Fruit fly (Drosophila melanogaster) S2 (cell line): ENCODE measurements around the gene CG8925.

ENCODE experiments used
- CG8478 ChIP-seq: fragments of >200 bp; optimal IDR thresholded peaks from 2 replicates; lab custom pipeline; 2018
- CTCF ChIP-seq, 2 experiments: fragments of >200 bp; optimal IDR thresholded peaks; 2 replicates each; lab custom pipeline; 2018

The CG8925 gene

DNA sequence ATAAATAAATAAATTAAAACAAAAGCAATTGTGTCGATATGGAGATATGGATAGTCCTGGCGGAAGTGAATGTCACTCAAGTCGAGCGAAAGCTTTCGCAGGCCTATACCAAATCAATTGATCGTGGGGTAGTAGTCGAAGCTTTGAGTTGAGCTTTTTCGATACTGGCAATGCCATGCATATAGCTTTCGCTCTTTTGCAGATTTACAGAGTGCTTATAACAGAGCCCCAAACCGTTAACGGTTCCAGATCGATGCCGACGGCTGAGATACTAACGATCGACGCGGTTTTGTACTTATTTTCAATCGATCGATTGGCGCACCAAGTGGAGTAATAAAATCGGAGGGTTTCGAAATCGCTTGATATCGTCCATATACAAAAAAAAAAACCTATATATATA is at the start of gene CG8925:
Gene CG8925, plus strand, starts transcription at position 245 of the 400 bp plus-strand sequence.
- TF ChIP-seq CG8478 (lab: Kevin White, UChicago) (no peak), CTCF (optimal IDR thresholded peaks at IDR 0.05; lab: Kevin White, UChicago) (no peak)

dm6 chr3R:16128471-16128870 is 43.3 kb upstream of the CG8925 start:
- no peak for TF ChIP-seq CTCF (optimal IDR thresholded peaks at IDR 0.05; lab: Kevin White, UChicago)
- TF ChIP-seq CG8478 (lab: Kevin White, UChicago) = no peak

DNA sequence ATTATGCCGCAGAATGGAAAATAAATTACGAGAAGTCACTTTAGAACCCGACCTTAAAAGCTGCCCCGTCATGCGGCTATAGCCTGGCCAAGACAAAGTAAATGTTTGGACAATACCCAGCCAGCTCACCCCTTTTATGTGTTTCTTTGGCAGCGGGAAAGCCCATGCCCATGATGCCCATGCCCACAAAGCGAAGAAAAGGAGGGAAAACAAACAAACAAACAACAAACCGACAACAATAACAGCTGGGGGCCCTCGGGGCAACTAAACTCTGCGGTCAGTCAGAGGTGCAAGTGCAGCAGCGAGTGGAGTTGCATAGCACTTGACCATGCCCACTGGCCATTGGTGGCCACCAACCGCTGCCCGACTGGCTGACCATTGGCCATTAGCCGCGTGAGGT is 36.2 kb upstream of the CG8925 start:
- no peak for TF ChIP-seq CTCF (optimal IDR thresholded peaks at IDR 0.05; lab: Kevin White, UChicago)
- TF ChIP-seq CG8478 (lab: Kevin White, UChicago) = no peak

DNA sequence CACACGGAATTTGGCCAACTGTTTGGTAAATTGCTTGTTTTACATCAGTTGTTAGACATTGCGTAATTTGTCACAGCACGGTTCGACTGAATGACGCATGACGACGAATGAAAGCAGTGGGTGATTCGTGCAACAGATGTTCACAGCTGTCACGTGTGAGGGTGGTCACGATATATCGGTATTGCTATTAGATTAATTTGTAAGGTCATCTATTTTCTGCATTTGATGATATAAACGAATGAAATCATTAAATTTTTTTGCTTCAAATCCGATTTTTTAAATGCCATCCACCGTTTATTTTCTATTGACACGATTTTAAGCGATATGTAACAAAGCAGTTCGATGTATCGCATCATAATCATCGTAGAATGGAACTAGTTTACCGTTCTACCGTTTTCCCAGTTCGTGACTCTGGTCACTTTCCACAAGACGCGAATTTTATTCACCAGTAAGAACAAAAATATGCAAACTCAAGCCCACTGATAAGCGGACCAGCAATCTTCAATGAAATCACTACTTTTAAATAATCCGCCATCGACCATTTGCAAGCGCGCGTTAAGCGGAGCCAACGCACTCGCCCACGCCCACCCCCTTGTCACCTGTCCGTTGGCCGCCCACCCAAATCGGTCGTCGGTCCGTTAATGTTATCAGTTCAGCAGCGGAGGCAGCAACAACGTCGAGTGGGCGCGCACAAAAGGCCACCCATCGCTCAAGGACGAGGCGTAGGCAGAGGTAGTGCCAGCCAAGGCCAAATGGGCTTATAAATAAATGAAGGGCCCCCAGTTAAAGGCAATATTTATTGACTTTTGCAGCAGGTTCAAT is 24.9 kb upstream of the CG8925 start, which contains the start of the genes Mic26-27 and CG5916:
Gene Mic26-27, minus strand, starts transcription at position 224 of the 822 bp plus-strand sequence.
Gene CG5916, plus strand, starts transcription at position 398 of the 822 bp plus-strand sequence.
- TF ChIP-seq CG8478 (lab: Kevin White, UChicago) (no peak), CTCF (optimal IDR thresholded peaks at IDR 0.05; lab: Kevin White, UChicago) (peak; percentile 0 to 16)

DNA sequence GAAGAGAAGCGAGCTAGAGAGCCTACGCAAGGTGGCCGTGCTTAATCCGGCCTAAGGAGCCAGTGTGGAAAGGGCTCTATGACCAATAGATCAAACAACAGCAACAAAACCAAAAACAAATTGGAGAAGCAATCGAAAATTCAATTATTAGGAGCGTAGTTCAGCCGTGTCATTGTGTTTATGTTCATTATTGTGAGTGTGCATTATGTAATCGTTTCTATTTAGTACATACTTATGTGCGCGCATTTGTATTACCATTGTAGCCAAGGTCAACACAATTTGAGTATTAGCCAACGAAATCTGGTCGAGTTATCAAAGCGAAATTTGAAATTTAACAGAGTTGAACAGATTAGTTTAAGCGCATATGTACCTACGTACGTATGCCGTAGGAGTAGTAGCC is 23.1 kb upstream of the CG8925 start:
- TF ChIP-seq CTCF (optimal IDR thresholded peaks at IDR 0.05; lab: Kevin White, UChicago) (no peak), CG8478 (lab: Kevin White, UChicago) (no peak)

dm6 chr3R:16151239-16151860 is 20.4 kb upstream of the CG8925 start, which contains the start of gene Fer2:
TSS of gene Fer2 (minus strand) at chr3R:16151312.
- TF ChIP-seq CTCF (optimal IDR thresholded peaks at IDR 0.05; lab: Kevin White, UChicago) (no peak), CG8478 (lab: Kevin White, UChicago) (no peak)

DNA sequence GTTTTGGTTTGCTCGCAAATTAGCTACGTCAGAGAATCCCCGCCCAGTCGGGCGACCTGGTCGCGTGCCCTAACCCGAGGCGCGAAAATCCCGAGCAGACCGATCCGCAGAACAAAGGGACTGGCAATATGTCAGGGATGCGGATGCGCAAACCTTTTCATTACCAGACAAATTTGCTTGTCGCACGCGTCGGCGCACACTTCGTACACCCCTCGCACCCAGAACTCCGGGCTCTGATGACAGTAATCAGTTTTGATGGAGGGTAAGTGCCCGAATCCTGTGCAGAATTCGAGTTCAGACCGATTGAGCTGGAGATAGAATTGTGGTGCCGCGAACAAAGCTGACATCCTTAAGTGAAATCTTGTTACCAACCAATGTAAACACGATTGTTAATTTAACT is 19.4 kb upstream of the CG8925 start:
- no peak for TF ChIP-seq CTCF (optimal IDR thresholded peaks at IDR 0.05; lab: Kevin White, UChicago)
- no peak for TF ChIP-seq CG8478 (lab: Kevin White, UChicago)

dm6 chr3R:16153356-16153905 is 18.4 kb upstream of the CG8925 start:
- TF ChIP-seq CG8478 (lab: Kevin White, UChicago) (no peak), CTCF (optimal IDR thresholded peaks at IDR 0.05; lab: Kevin White, UChicago) (no peak)

DNA sequence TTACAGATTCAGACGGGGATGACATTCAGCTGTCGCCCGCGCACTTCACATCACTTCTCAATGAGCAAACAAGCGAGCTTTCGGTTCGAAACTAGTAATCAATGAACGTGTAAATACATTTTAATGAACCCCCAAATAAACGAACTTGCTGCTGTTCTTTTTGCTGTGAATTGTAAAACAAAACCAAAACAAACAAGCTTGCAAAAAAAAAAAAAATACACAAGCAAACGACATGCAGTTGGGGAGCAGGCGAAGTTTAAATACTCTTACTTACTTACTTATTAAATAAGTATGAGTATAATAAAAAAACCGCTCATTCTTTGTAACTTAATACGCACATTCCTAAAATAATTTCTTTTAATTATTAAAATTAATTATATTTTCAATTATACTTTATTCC is 17.5 kb upstream of the CG8925 start:
- TF ChIP-seq CG8478 (lab: Kevin White, UChicago) (no peak), CTCF (optimal IDR thresholded peaks at IDR 0.05; lab: Kevin White, UChicago) (no peak)

DNA sequence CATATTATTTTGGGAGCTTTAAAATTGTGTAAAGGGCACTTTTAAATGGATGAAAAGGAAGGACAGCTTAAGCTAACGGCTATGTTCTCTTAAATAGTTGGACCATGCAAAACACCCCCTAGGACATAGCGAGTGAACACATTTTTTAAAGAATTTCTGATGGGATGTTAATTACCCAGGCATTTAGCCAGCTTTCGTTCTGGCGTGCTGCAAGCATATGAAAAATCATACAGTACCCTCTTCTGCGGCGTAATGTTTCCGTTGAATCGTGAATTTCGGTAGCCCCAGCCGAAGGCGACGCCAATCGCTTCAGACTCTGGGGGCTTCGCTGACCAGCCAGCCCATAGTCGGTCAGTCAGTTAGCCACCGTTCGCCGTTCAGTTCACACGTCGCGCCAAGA is 17.1 kb upstream of the CG8925 start, which contains the start of gene CG6006:
Gene CG6006, plus strand, starts transcription at position 301 of the 400 bp plus-strand sequence.
- TF ChIP-seq CG8478 (lab: Kevin White, UChicago) (no peak), CTCF (optimal IDR thresholded peaks at IDR 0.05; lab: Kevin White, UChicago) (no peak)

dm6 chr3R:16156032-16156431 is 15.8 kb upstream of the CG8925 start:
- TF ChIP-seq CG8478 (lab: Kevin White, UChicago) = no peak
- no peak for TF ChIP-seq CTCF (optimal IDR thresholded peaks at IDR 0.05; lab: Kevin White, UChicago)

DNA sequence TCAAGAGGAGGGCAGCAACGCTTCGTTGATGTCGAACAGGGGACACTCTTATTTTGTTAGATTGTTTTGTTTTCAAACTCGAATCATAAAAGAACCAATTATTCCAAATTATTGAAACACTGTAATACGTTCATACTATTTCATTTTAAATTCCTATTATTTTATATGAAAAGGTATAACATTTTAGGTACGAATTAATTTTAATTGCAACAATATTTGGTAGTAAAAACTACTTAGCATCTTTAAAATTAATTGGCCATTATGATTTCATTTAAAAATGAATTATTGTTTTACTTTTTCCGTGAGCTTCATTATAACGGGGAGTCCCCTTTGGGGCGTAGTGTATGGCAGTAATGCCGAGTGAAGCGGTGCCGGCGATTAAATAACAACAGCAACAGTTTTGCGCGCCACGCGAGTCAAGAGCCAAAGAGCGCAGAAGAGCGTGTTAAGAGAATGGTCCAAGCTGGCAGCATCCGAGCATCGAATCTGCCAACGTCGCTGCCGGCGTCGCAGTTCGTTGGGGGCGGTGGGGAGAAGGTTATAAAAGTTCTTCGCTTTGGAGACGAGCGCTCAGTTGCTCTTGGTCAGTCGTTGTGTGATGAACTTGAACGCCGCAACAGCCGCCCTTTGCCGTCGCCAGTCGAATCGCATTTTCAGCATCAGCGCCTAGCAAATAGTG is 14.1 kb upstream of the CG8925 start:
- TF ChIP-seq CG8478 (lab: Kevin White, UChicago) = no peak
- TF ChIP-seq CTCF (optimal IDR thresholded peaks at IDR 0.05; lab: Kevin White, UChicago) = no peak

- TF ChIP-seq CG8478 (lab: Kevin White, UChicago) (no peak), CTCF (optimal IDR thresholded peaks at IDR 0.05; lab: Kevin White, UChicago) (no peak)
Observed at dm6 chr3R:16168088-16168487, 3.7 kb upstream of the CG8925 start.

DNA sequence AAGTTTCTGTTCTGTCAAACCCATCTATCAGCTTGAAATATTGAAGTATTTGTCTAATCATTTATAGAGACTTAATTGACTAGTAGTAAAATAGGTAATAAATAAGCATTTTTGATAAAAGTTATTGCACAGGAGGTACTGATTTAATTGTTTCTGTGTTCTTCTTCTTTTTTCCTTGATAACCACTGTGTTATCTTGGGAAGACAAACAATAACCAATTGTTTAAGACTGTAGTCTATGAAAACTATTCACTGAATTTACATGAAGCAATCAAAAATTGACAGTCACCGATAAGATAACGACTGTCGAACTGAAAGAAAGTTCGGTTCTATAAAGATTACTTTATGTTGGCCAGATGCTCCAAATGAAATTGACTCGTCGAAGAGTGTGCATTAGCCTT is 1.7 kb downstream of the CG8925 start:
- TF ChIP-seq CG8478 (lab: Kevin White, UChicago) = no peak
